Worm (Caenorhabditis elegans) whole organism, L2 larva: ENCODE measurements around the gene srx-108.
A peak's percentile ranks its signal among the peaks of the same experiment; 100 is the strongest.

Experiments used
- ceh-82 ChIP-seq: fragments of 150-350 bp; optimal IDR thresholded peaks from 2 replicates; lab custom pipeline; 2014; ENCODE audit warnings: missing biosample characterization, missing genetic modification characterization
- elt-3 ChIP-seq: sonication (generic microtip); optimal IDR thresholded peaks from 2 replicates; lab custom pipeline; 2017; ENCODE audit warnings: missing biosample characterization, missing genetic modification characterization
- gmeb-1 ChIP-seq: fragments of 150-350 bp; optimal IDR thresholded peaks from 2 replicates; lab custom pipeline; 2014; ENCODE audit warnings: missing biosample characterization, missing genetic modification characterization
- lin-13 ChIP-seq: fragments of 150-350 bp; optimal IDR thresholded peaks from 2 replicates; lab custom pipeline; 2014; ENCODE audit warnings: missing biosample characterization, missing genetic modification reagents, missing genetic modification characterization
- nhr-11 ChIP-seq: fragments of 150-350 bp; optimal IDR thresholded peaks from 2 replicates; lab custom pipeline; 2014; ENCODE audit warnings: missing biosample characterization, missing genetic modification characterization
- nhr-237 ChIP-seq: fragments of 150-350 bp; optimal IDR thresholded peaks from 2 replicates; lab custom pipeline; 2014; ENCODE audit warnings: missing biosample characterization, missing genetic modification characterization
- peb-1 ChIP-seq: fragments of 150-350 bp; optimal IDR thresholded peaks from 2 replicates; lab custom pipeline; 2014; ENCODE audit warnings: missing biosample characterization, missing genetic modification characterization
- ztf-4 ChIP-seq: fragments of 150-350 bp; optimal IDR thresholded peaks from 2 replicates; lab custom pipeline; 2014; ENCODE audit warnings: missing biosample characterization, missing genetic modification characterization

DNA sequence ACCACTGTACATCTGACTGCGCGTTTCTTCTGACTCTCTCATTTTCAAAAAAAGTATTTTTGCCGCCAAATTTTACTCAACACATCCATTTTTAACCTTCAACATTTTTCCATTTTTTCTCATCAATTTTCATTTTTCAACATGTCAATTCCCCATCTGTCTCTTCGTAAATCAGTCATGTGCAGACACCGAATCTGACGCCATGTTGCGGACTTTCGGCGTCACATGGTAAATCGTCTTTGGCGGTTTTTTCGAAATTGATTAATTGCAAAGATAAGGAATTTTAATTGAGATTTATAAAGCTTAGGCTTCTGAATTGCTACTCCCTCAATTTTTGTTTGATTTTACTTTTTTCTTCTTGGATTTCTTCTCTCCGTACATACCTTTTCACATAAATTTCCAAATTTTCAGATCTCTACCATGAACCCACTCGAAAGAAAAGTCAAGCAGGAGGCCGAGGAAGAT lies 22.6 kb upstream of the srx-108 start, which contains the start of gene F19B10.1:
- TF ChIP-seq ztf-4 (tag; lab: Kevin White, UChicago) (no peak), peb-1 (tag; lab: Kevin White, UChicago) (no peak), nhr-11 (tag; lab: Kevin White, UChicago) (no peak), elt-3 (tag; lab: Kevin White, UChicago) (no peak), ceh-82 (no peak), nhr-237 (tag; lab: Kevin White, UChicago) (no peak), gmeb-1 (tag; lab: Kevin White, UChicago) (peak; percentile 91), lin-13 (GFP tag; lab: Kevin White, UChicago) (peak; percentile 78)
